ENCODE assay signal across 1 fruit fly cellular context in the genomic region with DNA sequence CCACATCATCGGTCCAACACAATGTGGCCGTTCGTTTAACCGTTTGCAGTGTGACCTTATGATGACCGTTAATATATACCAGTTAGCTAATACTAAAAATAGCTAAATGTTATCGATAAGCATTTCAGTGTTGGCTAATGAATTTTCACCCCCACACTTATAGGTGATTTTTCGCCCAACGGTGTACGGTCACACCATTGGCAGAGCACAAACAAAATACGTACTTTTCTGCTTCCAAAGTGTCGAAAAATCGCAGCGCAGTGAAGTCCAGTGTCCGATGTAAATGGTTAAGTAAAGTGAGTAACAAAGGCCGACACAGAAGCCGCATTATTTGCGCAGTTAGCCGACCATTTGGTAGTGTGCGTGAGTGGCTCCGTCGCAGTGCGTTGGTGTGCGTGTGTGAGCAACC.
TF ChIP-seq lines count a peak whose summit lies in the region.

A gene (minus strand): TSS at position 46 of the 409 bp plus-strand sequence.
A gene (plus strand): TSS at position 155 of the 409 bp plus-strand sequence.

TF ChIP-seq in whole organism, embryonic, 481 proteins besides CTCF, POLR2A, EP300 and RAD21 (continued from another document and continues in another):
- TF ChIP-seq lov (optimal IDR thresholded peaks at IDR 0.05; lab: Kevin White, UChicago) (no peak), lov (GFP tag; IDR thresholded peaks at IDR 0.05; lab: Robert Waterston, UW) (no peak), CG2678 (tag; optimal IDR thresholded peaks at IDR 0.05; lab: Kevin White, UChicago) (no peak), unpg (GFP tag; optimal IDR thresholded peaks at IDR 0.05; lab: Kevin White, UChicago) (peak; percentile 37), CG4282 (GFP tag; optimal IDR thresholded peaks at IDR 0.05; lab: Kevin White, UChicago) (no peak), CG33557 (GFP tag; optimal IDR thresholded peaks at IDR 0.05; lab: Kevin White, UChicago) (no peak), CG18262 (tag; optimal IDR thresholded peaks at IDR 0.05; lab: Kevin White, UChicago) (no peak), Hr51 (GFP tag; optimal IDR thresholded peaks at IDR 0.05; lab: Kevin White, UChicago) (no peak), Bteb2 (GFP tag; optimal IDR thresholded peaks at IDR 0.05; lab: Kevin White, UChicago) (no peak), Adf1 (GFP tag; IDR thresholded peaks at IDR 0.05; lab: Robert Waterston, UW) (peak; percentile 51; the same call in 1 of the 2 replicates), Elba2 (GFP tag; optimal IDR thresholded peaks at IDR 0.05; lab: Kevin White, UChicago) (no peak), CG10565 (GFP tag; optimal IDR thresholded peaks at IDR 0.05; lab: Kevin White, UChicago) (no peak), Gug (GFP tag; IDR thresholded peaks at IDR 0.05; lab: Robert Waterston, UW) (no peak), CG3726 (GFP tag; IDR thresholded peaks at IDR 0.05; lab: Robert Waterston, UW) (no peak), Spps (tag; optimal IDR thresholded peaks at IDR 0.05; lab: Kevin White, UChicago) (no peak), CG13296 (GFP tag; optimal IDR thresholded peaks at IDR 0.05; lab: Kevin White, UChicago) (no peak), Six4 (GFP tag; optimal IDR thresholded peaks at IDR 0.05; lab: Kevin White, UChicago) (no peak), CG9215 (GFP tag; IDR thresholded peaks at IDR 0.05; lab: Robert Waterston, UW) (no peak), shn (GFP tag; optimal IDR thresholded peaks at IDR 0.05; lab: Kevin White, UChicago) (peak; percentile 17), ash1 (GFP tag; optimal IDR thresholded peaks at IDR 0.05; lab: Kevin White, UChicago) (no peak), NC2α (GFP tag; optimal IDR thresholded peaks at IDR 0.05; lab: Kevin White, UChicago) (no peak), CG10366 (GFP tag; IDR thresholded peaks at IDR 0.05; lab: Robert Waterston, UW) (no peak), ci (GFP tag; IDR thresholded peaks at IDR 0.05; lab: Robert Waterston, UW) (peak; percentile 36; the same call in 2 of the 3 replicates), Ssrp (tag; optimal IDR thresholded peaks at IDR 0.05; lab: Kevin White, UChicago) (no peak), CG4404 (GFP tag; IDR thresholded peaks at IDR 0.05; lab: Robert Waterston, UW) (no peak), Hand (GFP tag; optimal IDR thresholded peaks at IDR 0.05; lab: Kevin White, UChicago) (no peak), sima (GFP tag; optimal IDR thresholded peaks at IDR 0.05; lab: Kevin White, UChicago) (no peak), usp (GFP tag; optimal IDR thresholded peaks at IDR 0.05; lab: Kevin White, UChicago) (no peak), CG15479 (GFP tag; optimal IDR thresholded peaks at IDR 0.05; lab: Kevin White, UChicago) (no peak), zen (tag; optimal IDR thresholded peaks at IDR 0.05; lab: Kevin White, UChicago) (peak; percentile 58), chif (GFP tag; optimal IDR thresholded peaks at IDR 0.05; lab: Kevin White, UChicago) (no peak), CG11456 (GFP tag; IDR thresholded peaks at IDR 0.05; lab: Robert Waterston, UW) (no peak), crp (GFP tag; optimal IDR thresholded peaks at IDR 0.05; lab: Kevin White, UChicago) (peak in 1 of 2 experiments; percentile 23), CG8478 (optimal IDR thresholded peaks at IDR 0.05; lab: Kevin White, UChicago) (peak; percentile 38), Hsf (GFP tag; optimal IDR thresholded peaks at IDR 0.05; lab: Kevin White, UChicago) (no peak), MTF-1 (GFP tag; optimal IDR thresholded peaks at IDR 0.05; lab: Kevin White, UChicago; ENCODE audit: borderline replicate concordance) (peak; percentile 43), Hey (tag; optimal IDR thresholded peaks at IDR 0.05; lab: Kevin White, UChicago) (no peak), CG17568 (GFP tag; optimal IDR thresholded peaks at IDR 0.05; lab: Kevin White, UChicago) (no peak), CG7271 (tag; optimal IDR thresholded peaks at IDR 0.05; lab: Kevin White, UChicago) (peak; percentile 11), D (optimal IDR thresholded peaks at IDR 0.05; lab: Kevin White, UChicago) (peak; percentile 82), D (GFP tag; optimal IDR thresholded peaks at IDR 0.05; lab: Kevin White, UChicago) (no peak), eve (GFP tag; optimal IDR thresholded peaks at IDR 0.05; lab: Kevin White, UChicago) (no peak), CG31388 (GFP tag; optimal IDR thresholded peaks at IDR 0.05; lab: Kevin White, UChicago) (no peak), gfzf (GFP tag; optimal IDR thresholded peaks at IDR 0.05; lab: Kevin White, UChicago) (peak; percentile 99), sisA (GFP tag; IDR thresholded peaks at IDR 0.05; lab: Robert Waterston, UW) (no peak), B-H2 (GFP tag; optimal IDR thresholded peaks at IDR 0.05; lab: Kevin White, UChicago) (peak; percentile 30), Awh (GFP tag; IDR thresholded peaks at IDR 0.05; lab: Robert Waterston, UW) (no peak), bigmax (GFP tag; optimal IDR thresholded peaks at IDR 0.05; lab: Kevin White, UChicago) (peak; percentile 6), dmrt11E (tag; optimal IDR thresholded peaks at IDR 0.05; lab: Kevin White, UChicago) (no peak), ERR (GFP tag; optimal IDR thresholded peaks at IDR 0.05; lab: Kevin White, UChicago) (no peak), kay (GFP tag; optimal IDR thresholded peaks at IDR 0.05; lab: Kevin White, UChicago) (no peak), CG4617 (GFP tag; optimal IDR thresholded peaks at IDR 0.05; lab: Kevin White, UChicago; ENCODE audit: borderline replicate concordance) (peak; percentile 97), CG31224 (GFP tag; IDR thresholded peaks at IDR 0.05; lab: Robert Waterston, UW) (no peak), danr (GFP tag; IDR thresholded peaks at IDR 0.05; lab: Robert Waterston, UW) (no peak), CG5180 (GFP tag; optimal IDR thresholded peaks at IDR 0.05; lab: Kevin White, UChicago) (no peak), Side (GFP tag; optimal IDR thresholded peaks at IDR 0.05; lab: Kevin White, UChicago) (peak; percentile 46), CHES-1-like (GFP tag; optimal IDR thresholded peaks at IDR 0.05; lab: Kevin White, UChicago) (peak; percentile 8), HmgD (GFP tag; optimal IDR thresholded peaks at IDR 0.05; lab: Kevin White, UChicago) (peak; percentile 42), CG10209 (GFP tag; optimal IDR thresholded peaks at IDR 0.05; lab: Kevin White, UChicago) (no peak), CG34224 (GFP tag; IDR thresholded peaks at IDR 0.05; lab: Robert Waterston, UW; ENCODE audit: partially characterized antibody) (peak; percentile 47; the same call in 2 of the 3 replicates), CG15601 (tag; optimal IDR thresholded peaks at IDR 0.05; lab: Kevin White, UChicago) (peak; percentile 18), HmgZ (tag; optimal IDR thresholded peaks at IDR 0.05; lab: Kevin White, UChicago) (peak; percentile 85), trem (tag; optimal IDR thresholded peaks at IDR 0.05; lab: Kevin White, UChicago) (peak; percentile 80), MESR4 (GFP tag; optimal IDR thresholded peaks at IDR 0.05; lab: Kevin White, UChicago) (peak; percentile 96), sd (tag; optimal IDR thresholded peaks at IDR 0.05; lab: Kevin White, UChicago) (no peak), kni (GFP tag; optimal IDR thresholded peaks at IDR 0.05; lab: Kevin White, UChicago) (no peak), CG4820 (GFP tag; optimal IDR thresholded peaks at IDR 0.05; lab: Kevin White, UChicago) (no peak), CG34422 (GFP tag; IDR thresholded peaks at IDR 0.05; lab: Robert Waterston, UW) (peak; percentile 36; the same call in 1 of the 3 replicates), Hr78 (GFP tag; optimal IDR thresholded peaks at IDR 0.05; lab: Kevin White, UChicago) (no peak), grau (tag; optimal IDR thresholded peaks at IDR 0.05; lab: Kevin White, UChicago) (peak; percentile 33), Doc2 (GFP tag; IDR thresholded peaks at IDR 0.05; lab: Robert Waterston, UW) (no peak), CG8944 (GFP tag; optimal IDR thresholded peaks at IDR 0.05; lab: Kevin White, UChicago) (no peak), sens (GFP tag; lab: Kevin White, UChicago) (peak; percentile 84), vvl (GFP tag; IDR thresholded peaks at IDR 0.05; lab: Robert Waterston, UW) (peak; percentile 63; the same call in 1 of the 2 replicates), CG11085 (GFP tag; IDR thresholded peaks at IDR 0.05; lab: Robert Waterston, UW) (no peak), CG3163 (GFP tag; optimal IDR thresholded peaks at IDR 0.05; lab: Kevin White, UChicago) (no peak), az2 (GFP tag; optimal IDR thresholded peaks at IDR 0.05; lab: Kevin White, UChicago) (no peak), CG17829 (tag; optimal IDR thresholded peaks at IDR 0.05; lab: Kevin White, UChicago) (peak; percentile 64), bcd (GFP tag; optimal IDR thresholded peaks at IDR 0.05; lab: Kevin White, UChicago) (peak; percentile 15), CG12219 (GFP tag; optimal IDR thresholded peaks at IDR 0.05; lab: Kevin White, UChicago) (no peak), tin (GFP tag; optimal IDR thresholded peaks at IDR 0.05; lab: Kevin White, UChicago) (peak; percentile 21), CG18476 (GFP tag; optimal IDR thresholded peaks at IDR 0.05; lab: Kevin White, UChicago) (no peak), scrt (GFP tag; optimal IDR thresholded peaks at IDR 0.05; lab: Kevin White, UChicago) (no peak), pan (optimal IDR thresholded peaks at IDR 0.05; lab: Kevin White, UChicago) (no peak), pan (GFP tag; optimal IDR thresholded peaks at IDR 0.05 in 1 of 2, IDR thresholded peaks at IDR 0.05 in 1 of 2) (no peak), fd96Cb (tag; optimal IDR thresholded peaks at IDR 0.05; lab: Kevin White, UChicago) (no peak), Myb (GFP tag; optimal IDR thresholded peaks at IDR 0.05; lab: Kevin White, UChicago) (peak; percentile 92), Usf (GFP tag; optimal IDR thresholded peaks at IDR 0.05; lab: Kevin White, UChicago) (no peak), Ets97D (GFP tag; optimal IDR thresholded peaks at IDR 0.05; lab: Kevin White, UChicago) (peak; percentile 83), caup (GFP tag; optimal IDR thresholded peaks at IDR 0.05; lab: Kevin White, UChicago; ENCODE audit: severe bottlenecking) (peak; percentile 23), prd (optimal IDR thresholded peaks at IDR 0.05; lab: Kevin White, UChicago) (no peak), prd (GFP tag; IDR thresholded peaks at IDR 0.05; lab: Robert Waterston, UW) (no peak), unc-4 (GFP tag; IDR thresholded peaks at IDR 0.05; lab: Robert Waterston, UW; ENCODE audit: partially characterized antibody) (0 out of 2 replicates have a peak, but pooled peaks have one; percentile 46), row (GFP tag; IDR thresholded peaks at IDR 0.05; lab: Robert Waterston, UW) (0 out of 3 replicates have a peak, but pooled peaks have one; percentile 9), amos (GFP tag; IDR thresholded peaks at IDR 0.05; lab: Robert Waterston, UW; ENCODE audit: partially characterized antibody) (peak; percentile 37; the same call in 1 of the 2 replicates), chn (GFP tag; optimal IDR thresholded peaks at IDR 0.05; lab: Kevin White, UChicago) (no peak), jumu (GFP tag; optimal IDR thresholded peaks at IDR 0.05; lab: Kevin White, UChicago) (no peak), stwl (tag; optimal IDR thresholded peaks at IDR 0.05; lab: Kevin White, UChicago) (peak; percentile 85), CG3995 (GFP tag; optimal IDR thresholded peaks at IDR 0.05; lab: Kevin White, UChicago) (no peak), Nf-YA (GFP tag; IDR thresholded peaks at IDR 0.05; lab: Robert Waterston, UW) (no peak), HHEX (GFP tag; optimal IDR thresholded peaks at IDR 0.05; lab: Kevin White, UChicago) (no peak), lab (GFP tag; optimal IDR thresholded peaks at IDR 0.05; lab: Kevin White, UChicago) (peak; percentile 31), CG10462 (GFP tag; optimal IDR thresholded peaks at IDR 0.05; lab: Kevin White, UChicago) (no peak), Dad (GFP tag; optimal IDR thresholded peaks at IDR 0.05; lab: Kevin White, UChicago) (no peak), Xrp1 (GFP tag; IDR thresholded peaks at IDR 0.05; lab: Robert Waterston, UW) (no peak), odd (GFP tag; optimal IDR thresholded peaks at IDR 0.05; lab: Kevin White, UChicago) (no peak), CG10979 (tag; optimal IDR thresholded peaks at IDR 0.05; lab: Kevin White, UChicago) (no peak), her (GFP tag; optimal IDR thresholded peaks at IDR 0.05; lab: Kevin White, UChicago) (no peak), en (GFP tag; optimal IDR thresholded peaks at IDR 0.05; lab: Kevin White, UChicago) (no peak), CG2712 (tag; optimal IDR thresholded peaks at IDR 0.05; lab: Kevin White, UChicago) (peak; percentile 49), sob (GFP tag; IDR thresholded peaks at IDR 0.05; lab: Robert Waterston, UW) (peak; percentile 54; the same call in 1 of the 2 replicates), Bgb (GFP tag; IDR thresholded peaks at IDR 0.05; lab: Robert Waterston, UW; ENCODE audit: partially characterized antibody) (peak; percentile 32; the same call in 1 of the 2 replicates), salm (tag; optimal IDR thresholded peaks at IDR 0.05; lab: Kevin White, UChicago) (no peak), fd64A (GFP tag; optimal IDR thresholded peaks at IDR 0.05; lab: Kevin White, UChicago) (peak; percentile 14), fru (optimal IDR thresholded peaks at IDR 0.05; lab: Kevin White, UChicago) (no peak), inv (GFP tag; IDR thresholded peaks at IDR 0.05; lab: Robert Waterston, UW; ENCODE audit: partially characterized antibody) (no peak), Tbp (GFP tag; optimal IDR thresholded peaks at IDR 0.05; lab: Kevin White, UChicago) (no peak), zen2 (GFP tag; IDR thresholded peaks at IDR 0.05; lab: Robert Waterston, UW; ENCODE audit: partially characterized antibody) (no peak), CG17612 (GFP tag; IDR thresholded peaks at IDR 0.05; lab: Robert Waterston, UW) (no peak), CG3281 (GFP tag; optimal IDR thresholded peaks at IDR 0.05; lab: Kevin White, UChicago) (no peak), da (GFP tag; optimal IDR thresholded peaks at IDR 0.05; lab: Kevin White, UChicago) (no peak), CG30431 (GFP tag; optimal IDR thresholded peaks at IDR 0.05; lab: Kevin White, UChicago) (no peak), CG14050 (GFP tag; IDR thresholded peaks at IDR 0.05; lab: Robert Waterston, UW) (no peak), phol (tag; optimal IDR thresholded peaks at IDR 0.05; lab: Kevin White, UChicago) (peak; percentile 47), E2f2 (GFP tag; IDR thresholded peaks at IDR 0.05; lab: Robert Waterston, UW) (peak; percentile 73), CG18764 (GFP tag; optimal IDR thresholded peaks at IDR 0.05; lab: Kevin White, UChicago) (no peak), PHDP (tag; optimal IDR thresholded peaks at IDR 0.05; lab: Kevin White, UChicago) (peak; percentile 32), CG7786 (GFP tag; optimal IDR thresholded peaks at IDR 0.05; lab: Kevin White, UChicago) (no peak), CG33213 (GFP tag; optimal IDR thresholded peaks at IDR 0.05; lab: Kevin White, UChicago) (peak; percentile 75)
